Worm (Caenorhabditis elegans): ENCODE measurements around the gene C50F4.9.

DNA sequence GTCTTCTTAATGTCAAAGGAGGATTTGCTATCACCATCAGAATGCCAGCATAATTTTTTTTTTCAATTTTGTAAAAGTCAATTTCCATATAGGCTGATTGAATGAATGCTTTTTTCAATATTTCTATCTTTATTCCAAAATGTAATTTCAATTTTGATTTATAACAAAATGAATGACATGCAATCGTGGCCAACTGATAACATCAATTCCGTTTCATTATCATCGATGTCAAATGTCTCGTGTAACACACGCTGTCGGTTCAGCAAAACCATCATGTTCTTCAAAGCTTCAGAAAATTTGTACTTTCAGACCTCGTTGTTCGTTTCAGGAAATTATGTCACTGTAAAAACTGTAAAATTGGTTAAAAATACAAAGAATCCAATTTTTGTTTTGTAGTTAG is 17.1 kb downstream of the C50F4.9 start:
- TF ChIP-seq him-1 (tag; optimal IDR thresholded peaks at IDR 0.05) (no peak), W03F9.2 (tag; optimal IDR thresholded peaks at IDR 0.05) (no peak)

Data from whole organism, L4/young adult.